Worm (Caenorhabditis elegans) whole organism, mixed stage, embryonic: ENCODE data around the gene rhr-1.

Experiments used
- ham-2 ChIP-seq: fragments of 200-800 bp; sonication (Bioruptor generic); optimal IDR thresholded peaks from 2 replicates; lab custom pipeline; 2018; ENCODE audit warnings: mild to moderate bottlenecking, missing genetic modification characterization, missing compliant biosample characterization
- hlh-1 ChIP-seq: fragments of 150-350 bp; optimal IDR thresholded peaks from 2 replicates; lab custom pipeline; 2014; ENCODE audit warnings: missing biosample characterization, missing genetic modification reagents, missing genetic modification characterization
- lin-13 ChIP-seq: fragments of 150-350 bp; optimal IDR thresholded peaks from 2 replicates; lab custom pipeline; 2014; ENCODE audit warnings: missing biosample characterization, missing genetic modification characterization
- pha-4 ChIP-seq: fragments of 150-350 bp; optimal IDR thresholded peaks from 2 replicates; lab custom pipeline; 2018; ENCODE audit warnings: missing biosample characterization, missing genetic modification reagents, missing genetic modification characterization

ce11 chrV:5447057-5447456 lies 19.1 kb downstream of the rhr-1 start:
- TF ChIP-seq ham-2 (GFP tag; lab: Kevin White, UChicago) (no peak), lin-13 (tag; lab: Kevin White, UChicago) (no peak), pha-4 (tag; lab: Kevin White, UChicago) (no peak), hlh-1 (tag; lab: Kevin White, UChicago) (no peak)
